Fruit fly (Drosophila melanogaster) whole organism, prepupa: ENCODE measurements around the gene Sec23.

Source experiments
- Blimp-1 ChIP-seq: fragments of 200-800 bp; sonication (Bioruptor generic); optimal IDR thresholded peaks from 3 replicates; lab custom pipeline; 2017; ENCODE audit warnings: missing biosample characterization, missing genetic modification characterization, mild to moderate bottlenecking, moderate library complexity, missing genetic modification reagents
- CG10631 ChIP-seq: fragments of 200-800 bp; sonication (Bioruptor generic); optimal IDR thresholded peaks from 2 replicates; lab custom pipeline; 2016; ENCODE audit warnings: missing biosample characterization, missing genetic modification characterization
- CG10669 ChIP-seq: fragments of 200-800 bp; sonication (Bioruptor generic); optimal IDR thresholded peaks from 3 replicates; lab custom pipeline; 2018; ENCODE audit warnings: missing biosample characterization, mild to moderate bottlenecking, missing genetic modification characterization, moderate library complexity
- CG11294 ChIP-seq: fragments of 200-800 bp; sonication (Bioruptor generic); IDR thresholded peaks from 2 replicates; pipeline ENCODE4 v1.3.6; 2022; ENCODE audit warnings: missing biosample characterization, missing genetic modification characterization
- CG11762 ChIP-seq: fragments of 200-800 bp; sonication (Bioruptor generic); optimal IDR thresholded peaks from 3 replicates; lab custom pipeline; 2016; ENCODE audit warnings: missing biosample characterization, missing genetic modification characterization; ENCODE audit not compliant: insufficient read depth
- CG11902 ChIP-seq: fragments of 200-800 bp; sonication (Bioruptor generic); optimal IDR thresholded peaks from 3 replicates; lab custom pipeline; 2016; ENCODE audit warnings: missing biosample characterization, missing genetic modification characterization
- CG16779 ChIP-seq: fragments of 200-800 bp; sonication (Bioruptor generic); optimal IDR thresholded peaks from 3 replicates; lab custom pipeline; 2017; ENCODE audit warnings: missing biosample characterization, mild to moderate bottlenecking, missing genetic modification characterization
- CG3032 ChIP-seq: fragments of 200-800 bp; optimal IDR thresholded peaks from 2 replicates; lab custom pipeline; 2019; ENCODE audit warnings: missing biosample characterization, mild to moderate bottlenecking, missing genetic modification characterization, moderate library complexity
- CG31627 ChIP-seq: fragments of 200-800 bp; sonication (Bioruptor generic); optimal IDR thresholded peaks from 3 replicates; lab custom pipeline; 2016; ENCODE audit warnings: missing biosample characterization, missing genetic modification characterization
- CG32006 ChIP-seq: fragments of 200-800 bp; sonication (Bioruptor generic); optimal IDR thresholded peaks from 3 replicates; lab custom pipeline; 2017; ENCODE audit warnings: missing biosample characterization, mild to moderate bottlenecking, missing genetic modification characterization
- CG34406 ChIP-seq: fragments of 200-800 bp; sonication (Bioruptor generic); optimal IDR thresholded peaks from 3 replicates; lab custom pipeline; 2016; ENCODE audit warnings: missing biosample characterization, missing genetic modification characterization
- CG3919 ChIP-seq: fragments of 200-800 bp; sonication (Bioruptor generic); optimal IDR thresholded peaks from 3 replicates; lab custom pipeline; 2016; ENCODE audit warnings: missing biosample characterization, missing genetic modification characterization
- CG4318 ChIP-seq: fragments of 200-800 bp; sonication (Bioruptor generic); optimal IDR thresholded peaks from 3 replicates; lab custom pipeline; 2017; ENCODE audit warnings: missing biosample characterization, mild to moderate bottlenecking, missing genetic modification characterization
- CG6276 ChIP-seq: fragments of 200-800 bp; sonication (Bioruptor generic); optimal IDR thresholded peaks from 2 replicates; lab custom pipeline; 2017; ENCODE audit warnings: missing biosample characterization, mild to moderate bottlenecking, missing genetic modification characterization
- CG6792 ChIP-seq: fragments of 200-800 bp; sonication (Bioruptor generic); optimal IDR thresholded peaks from 3 replicates; lab custom pipeline; 2016; ENCODE audit warnings: missing biosample characterization, missing genetic modification characterization
- CG6808 ChIP-seq: fragments of 200-800 bp; sonication (Bioruptor generic); optimal IDR thresholded peaks from 3 replicates; lab custom pipeline; 2017; ENCODE audit warnings: missing biosample characterization, missing genetic modification characterization, mild to moderate bottlenecking, moderate library complexity, missing genetic modification reagents
- CG6854 ChIP-seq: fragments of 200-800 bp; sonication (Bioruptor generic); optimal IDR thresholded peaks from 2 replicates; lab custom pipeline; 2017; ENCODE audit warnings: missing biosample characterization, mild to moderate bottlenecking, missing genetic modification characterization
- CG7368 ChIP-seq: fragments of 200-800 bp; sonication (Bioruptor generic); optimal IDR thresholded peaks from 3 replicates; lab custom pipeline; 2016; ENCODE audit warnings: missing biosample characterization, missing genetic modification characterization
- CG8119 ChIP-seq: fragments of 200-800 bp; sonication (Bioruptor generic); IDR thresholded peaks from 3 replicates; pipeline ENCODE4 v1.3.6; 2022; ENCODE audit warnings: missing biosample characterization, missing genetic modification characterization
- CG8319 ChIP-seq: fragments of 200-800 bp; sonication (Bioruptor generic); optimal IDR thresholded peaks from 3 replicates; lab custom pipeline; 2016; ENCODE audit warnings: missing biosample characterization, missing genetic modification characterization
- CG8632 ChIP-seq: fragments of 200-800 bp; sonication (Bioruptor generic); optimal IDR thresholded peaks from 3 replicates; lab custom pipeline; 2016; ENCODE audit warnings: missing biosample characterization, missing genetic modification characterization
- CG9139 ChIP-seq: fragments of 200-800 bp; sonication (Bioruptor generic); optimal IDR thresholded peaks from 3 replicates; lab custom pipeline; 2017; ENCODE audit warnings: missing biosample characterization, mild to moderate bottlenecking, missing genetic modification characterization
- Eip78C ChIP-seq: fragments of 200-800 bp; sonication (Bioruptor generic); peaks from one replicate; lab custom pipeline; 2016; ENCODE audit warnings: missing biosample characterization, missing genetic modification characterization
- Ets21C ChIP-seq: fragments of 200-800 bp; sonication (Bioruptor generic); optimal IDR thresholded peaks from 3 replicates; lab custom pipeline; 2016; ENCODE audit warnings: missing biosample characterization, missing genetic modification characterization
- Ets96B ChIP-seq: fragments of 200-800 bp; optimal IDR thresholded peaks from 2 replicates; lab custom pipeline; 2019; ENCODE audit warnings: missing biosample characterization, mild to moderate bottlenecking, missing genetic modification characterization, moderate library complexity
- Gug ChIP-seq: fragments of 200-800 bp; sonication (Bioruptor generic); IDR thresholded peaks from 2 replicates; pipeline ENCODE4 v1.3.6; 2022; ENCODE audit warnings: missing biosample characterization, missing genetic modification characterization
- Hr38 ChIP-seq: sonication (Bioruptor generic); optimal IDR thresholded peaks from 2 replicates; lab custom pipeline; 2016; ENCODE audit warnings: missing biosample characterization, missing genetic modification characterization
- Hr39 ChIP-seq: fragments of 200-800 bp; sonication (Bioruptor generic); optimal IDR thresholded peaks from 2 replicates; lab custom pipeline; 2016; ENCODE audit warnings: missing biosample characterization, missing genetic modification characterization
- Hr4 ChIP-seq: fragments of 200-800 bp; sonication (Bioruptor generic); optimal IDR thresholded peaks from 3 replicates; lab custom pipeline; 2016; ENCODE audit warnings: missing biosample characterization, missing genetic modification characterization
- Met ChIP-seq: fragments of 200-800 bp; sonication (Bioruptor generic); optimal IDR thresholded peaks from 3 replicates; lab custom pipeline; 2016; ENCODE audit warnings: missing biosample characterization, missing genetic modification characterization
- OdsH ChIP-seq: fragments of 200-800 bp; sonication (Bioruptor generic); optimal IDR thresholded peaks from 3 replicates; lab custom pipeline; 2016; ENCODE audit warnings: missing biosample characterization, missing genetic modification characterization
- Smox ChIP-seq: fragments of 200-800 bp; sonication (Bioruptor generic); optimal IDR thresholded peaks from 3 replicates; lab custom pipeline; 2016; ENCODE audit warnings: missing biosample characterization, missing genetic modification characterization
- Sox102F ChIP-seq: fragments of 200-800 bp; sonication (Bioruptor generic); optimal IDR thresholded peaks from 2 replicates; lab custom pipeline; 2016; ENCODE audit warnings: missing biosample characterization, mild to moderate bottlenecking, missing genetic modification characterization
- Sox15 ChIP-seq: fragments of 200-800 bp; sonication (Bioruptor generic); optimal IDR thresholded peaks from 3 replicates; lab custom pipeline; 2016; ENCODE audit warnings: missing biosample characterization, missing genetic modification characterization
- achi ChIP-seq: fragments of 200-800 bp; sonication (Bioruptor generic); optimal IDR thresholded peaks from 3 replicates; lab custom pipeline; 2016; ENCODE audit warnings: missing biosample characterization, missing genetic modification characterization
- acj6 ChIP-seq: fragments of 200-800 bp; sonication (Bioruptor generic); optimal IDR thresholded peaks from 3 replicates; lab custom pipeline; 2016; ENCODE audit warnings: missing biosample characterization, missing genetic modification characterization
- cyc ChIP-seq: fragments of 200-800 bp; sonication (Bioruptor generic); optimal IDR thresholded peaks from 3 replicates; lab custom pipeline; 2016; ENCODE audit warnings: missing biosample characterization, missing genetic modification characterization
- dac ChIP-seq: fragments of 200-800 bp; sonication (Bioruptor generic); optimal IDR thresholded peaks from 2 replicates; lab custom pipeline; 2017; ENCODE audit warnings: missing biosample characterization, mild to moderate bottlenecking, missing genetic modification characterization
- dsx ChIP-seq: fragments of 200-800 bp; optimal IDR thresholded peaks from 3 replicates; lab custom pipeline; 2019; ENCODE audit warnings: missing biosample characterization, mild to moderate bottlenecking, missing genetic modification characterization, moderate library complexity; ENCODE audit not compliant: poor library complexity, severe bottlenecking
- eg ChIP-seq: fragments of 200-800 bp; sonication (Bioruptor generic); IDR thresholded peaks from 3 replicates; pipeline ENCODE4 v1.3.6; 2022; ENCODE audit warnings: missing biosample characterization, missing genetic modification characterization
- esn ChIP-seq: fragments of 200-800 bp; sonication (Bioruptor generic); optimal IDR thresholded peaks from 2 replicates; lab custom pipeline; 2016; ENCODE audit warnings: missing biosample characterization, mild to moderate bottlenecking, missing genetic modification characterization, moderate library complexity
- fd59A ChIP-seq: fragments of 200-800 bp; sonication (Bioruptor generic); optimal IDR thresholded peaks from 2 replicates; lab custom pipeline; 2017; ENCODE audit warnings: missing biosample characterization, mild to moderate bottlenecking, missing genetic modification characterization, missing genetic modification reagents
- fd85E ChIP-seq: fragments of 200-800 bp; sonication (Bioruptor generic); optimal IDR thresholded peaks from 3 replicates; lab custom pipeline; 2016; ENCODE audit warnings: missing biosample characterization, missing genetic modification characterization
- lz ChIP-seq: fragments of 200-800 bp; sonication (Bioruptor generic); optimal IDR thresholded peaks from 3 replicates; lab custom pipeline; 2016; ENCODE audit warnings: missing biosample characterization, missing genetic modification characterization
- net ChIP-seq: fragments of 200-800 bp; sonication (Bioruptor generic); optimal IDR thresholded peaks from 3 replicates; lab custom pipeline; 2016; ENCODE audit warnings: missing biosample characterization, missing genetic modification characterization
- spab ChIP-seq: fragments of 200-800 bp; sonication (Bioruptor generic); optimal IDR thresholded peaks from 2 replicates; lab custom pipeline; 2017; ENCODE audit warnings: missing biosample characterization, mild to moderate bottlenecking, missing genetic modification characterization, missing genetic modification reagents
- svp ChIP-seq: fragments of 200-800 bp; sonication (Bioruptor generic); peaks from one replicate; lab custom pipeline; 2016; ENCODE audit warnings: missing biosample characterization, missing genetic modification characterization
- topi ChIP-seq: fragments of 200-800 bp; sonication (Bioruptor generic); optimal IDR thresholded peaks from 3 replicates; lab custom pipeline; 2016; ENCODE audit warnings: missing biosample characterization, missing genetic modification characterization
- vri ChIP-seq: fragments of 200-800 bp; sonication (Bioruptor generic); optimal IDR thresholded peaks from 3 replicates; lab custom pipeline; 2016; ENCODE audit warnings: missing biosample characterization, mild to moderate bottlenecking, missing genetic modification characterization

Sec23 gene

DNA sequence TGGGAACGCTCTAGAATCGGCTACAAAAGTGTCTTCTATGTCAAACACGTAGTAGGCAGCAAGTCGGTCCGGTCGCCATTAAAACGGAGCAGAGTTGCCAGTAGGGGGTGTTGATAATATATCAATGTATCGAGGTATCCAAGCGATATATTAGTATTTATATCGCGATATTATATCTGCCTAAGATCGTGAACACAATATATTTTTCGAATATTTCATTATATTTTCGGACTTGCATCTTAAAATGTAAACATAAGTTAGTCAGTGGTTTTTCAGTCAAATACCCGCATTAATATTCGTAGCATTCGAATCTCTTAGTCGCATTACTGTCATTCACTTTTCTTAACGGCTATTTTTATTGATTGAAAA is 10.9 kb downstream of the Sec23 start, which contains the start of gene CG2182:
TSS of gene CG2182 (minus strand) at position 84 of the 369 bp plus-strand sequence.
- TF ChIP-seq CG31627 (GFP tag; lab: Kevin White, UChicago) (peak; percentile 22), CG10669 (GFP tag; lab: Kevin White, UChicago) (no peak), lz (GFP tag; lab: Kevin White, UChicago) (peak; percentile 36), dsx (peak; percentile 18)

DNA sequence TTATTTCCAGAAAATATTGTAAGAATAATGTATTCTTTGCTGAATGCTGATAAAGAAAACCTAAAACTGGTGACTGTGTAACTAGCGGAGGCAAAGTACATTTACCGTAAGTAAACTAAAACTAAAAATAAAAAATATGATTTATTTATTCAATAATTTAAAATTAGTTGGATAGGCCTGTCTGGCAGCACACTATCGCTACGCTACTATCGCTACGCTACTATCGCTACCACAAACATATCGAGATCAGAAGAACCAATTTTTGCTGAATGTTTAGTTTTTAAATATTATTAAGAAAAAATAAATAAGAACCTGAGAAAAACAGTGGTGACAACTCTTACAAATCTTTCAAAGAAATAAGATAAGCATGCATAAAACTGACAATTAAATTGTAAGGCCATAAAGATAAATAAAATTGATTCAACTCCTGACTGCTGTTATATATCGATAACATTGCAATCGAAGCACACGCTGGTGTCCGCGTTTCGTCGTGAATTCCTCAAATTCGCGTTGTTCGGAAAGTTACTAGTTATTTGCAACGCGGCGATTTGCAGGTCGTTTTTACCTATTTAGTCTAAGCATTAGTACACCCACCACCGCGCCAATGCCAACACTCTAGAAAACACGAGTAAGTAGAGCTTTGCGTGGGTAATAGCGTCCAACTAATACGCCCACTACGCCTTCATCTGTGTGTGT is 11.5 kb downstream of the Sec23 start, which contains the start of gene Wdr33:
TSS of gene Wdr33 (plus strand) at position 438 of the 696 bp plus-strand sequence.
- TF ChIP-seq CG10631 (GFP tag; lab: Kevin White, UChicago) (peak; percentile 50), Hr39 (GFP tag; lab: Kevin White, UChicago) (peak; percentile 33), Blimp-1 (GFP tag; lab: Kevin White, UChicago) (no peak), vri (no peak), CG3919 (GFP tag; lab: Kevin White, UChicago) (no peak), CG11294 (GFP tag; lab: Robert Waterston, UW) (no peak; the same call in 1 of the 2 replicates), cyc (GFP tag; lab: Kevin White, UChicago) (peak; percentile 36), CG3032 (tag; lab: Kevin White, UChicago) (peak; percentile 19), CG7368 (GFP tag; lab: Kevin White, UChicago) (no peak), svp (GFP tag; lab: Kevin White, UChicago) (peak; percentile 68), CG6276 (GFP tag; lab: Kevin White, UChicago) (no peak), CG6792 (GFP tag; lab: Kevin White, UChicago) (no peak), CG11762 (GFP tag; lab: Kevin White, UChicago) (peak; percentile 26), Met (GFP tag; lab: Kevin White, UChicago) (peak; percentile 28), CG31627 (GFP tag; lab: Kevin White, UChicago) (no peak), Sox15 (GFP tag; lab: Kevin White, UChicago) (peak; percentile 45), net (GFP tag; lab: Kevin White, UChicago) (no peak), CG11902 (GFP tag; lab: Kevin White, UChicago) (peak; percentile 48), CG9139 (no peak), Ets21C (GFP tag; lab: Kevin White, UChicago) (peak; percentile 13), CG8119 (GFP tag; lab: Robert Waterston, UW) (no peak), lz (GFP tag; lab: Kevin White, UChicago) (peak; percentile 24), Hr4 (peak; percentile 45), CG16779 (tag; lab: Kevin White, UChicago) (no peak), CG8632 (peak; percentile 51), acj6 (peak; percentile 54), Eip78C (GFP tag; lab: Kevin White, UChicago) (peak; percentile 9), Hr38 (GFP tag; lab: Kevin White, UChicago) (no peak), fd59A (GFP tag; lab: Kevin White, UChicago) (no peak), topi (GFP tag; lab: Kevin White, UChicago) (peak; percentile 24), CG6854 (GFP tag; lab: Kevin White, UChicago) (no peak), CG32006 (peak; percentile 60), CG6808 (no peak), CG34406 (GFP tag; lab: Kevin White, UChicago) (peak; percentile 3), OdsH (GFP tag; lab: Kevin White, UChicago) (no peak), Gug (0 out of 2 replicates have a peak, but pooled peaks have one; percentile 24), CG4318 (GFP tag; lab: Kevin White, UChicago) (no peak), Smox (GFP tag; lab: Kevin White, UChicago) (peak; percentile 31), fd85E (GFP tag; lab: Kevin White, UChicago) (no peak), Sox102F (GFP tag; lab: Kevin White, UChicago) (no peak), Ets96B (peak; percentile 20), dsx (no peak), spab (no peak), achi (peak; percentile 35), dac (GFP tag; lab: Kevin White, UChicago) (no peak), CG8319 (peak; percentile 6), eg (GFP tag; lab: Robert Waterston, UW) (no peak), esn (GFP tag; lab: Kevin White, UChicago) (peak; percentile 40)
